Fruit fly (Drosophila melanogaster) whole organism: ENCODE measurements around the gene Taf9.

ENCODE experiments used
- Dll ChIP-seq: fragments of >200 bp; optimal IDR thresholded peaks from 2 replicates; lab custom pipeline; 2017
- pan ChIP-seq: fragments of >200 bp; optimal IDR thresholded peaks from 2 replicates; lab custom pipeline; 2017

DNA sequence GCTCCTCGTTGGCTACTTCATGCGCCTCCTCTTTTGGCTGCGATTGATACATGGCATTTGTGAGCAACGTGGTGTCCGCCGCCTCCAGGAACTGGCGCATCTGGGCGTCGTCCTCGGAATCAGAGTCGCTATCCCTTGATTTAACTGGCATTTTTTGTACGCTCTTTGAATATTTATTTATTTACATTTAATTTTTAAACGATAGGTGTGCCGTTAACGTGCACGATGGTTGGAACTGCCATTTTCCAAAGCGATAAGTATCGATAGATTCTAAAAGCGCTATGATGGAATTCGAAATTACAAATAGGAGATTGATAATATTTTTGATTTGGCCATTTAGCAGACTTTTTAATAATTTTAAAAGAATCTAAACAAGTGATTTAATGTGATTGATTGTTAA is 10.5 kb downstream of the Taf9 start, which contains the start of gene CG32554:
- TF ChIP-seq pan (lab: Kevin White, UChicago): no peak
- TF ChIP-seq Dll (lab: Kevin White, UChicago): no peak
